Fruit fly (Drosophila melanogaster) whole organism, wandering third instar larva: ENCODE data around the gene CG6927.
A peak's percentile ranks its signal among the peaks of the same experiment; 100 is the strongest.

Experiments
- Abd-B ChIP-seq: fragments of >200 bp; optimal IDR thresholded peaks from 2 replicates; lab custom pipeline; 2017; ENCODE audit warnings: missing biosample characterization, missing genetic modification characterization
- CG32264 ChIP-seq: fragments of 200-800 bp; sonication (Bioruptor generic); optimal IDR thresholded peaks from 2 replicates; lab custom pipeline; 2016; ENCODE audit warnings: missing biosample characterization, missing genetic modification characterization
- CG9705 ChIP-seq: fragments of 200-800 bp; sonication (Bioruptor generic); optimal IDR thresholded peaks from 2 replicates; lab custom pipeline; 2018; ENCODE audit warnings: missing biosample characterization, mild to moderate bottlenecking, missing genetic modification characterization
- CrebA ChIP-seq: fragments of 200-800 bp; sonication (Bioruptor generic); optimal IDR thresholded peaks from 2 replicates; lab custom pipeline; 2016; ENCODE audit warnings: missing biosample characterization, mild to moderate bottlenecking, missing genetic modification characterization, borderline replicate concordance
- Dfd ChIP-seq: fragments of >200 bp; optimal IDR thresholded peaks from 2 replicates; lab custom pipeline; 2017; ENCODE audit warnings: missing biosample characterization, missing genetic modification characterization
- Dif ChIP-seq: fragments of 200-275, 200-300 bp; sonication (Bioruptor generic); optimal IDR thresholded peaks from 2 replicates; lab custom pipeline; 2018; ENCODE audit warnings: missing biosample characterization, missing genetic modification characterization; ENCODE audit not compliant: partially characterized antibody
- GATAd ChIP-seq: sonication (Bioruptor generic); optimal IDR thresholded peaks from 2 replicates; lab custom pipeline; 2016; ENCODE audit warnings: missing biosample characterization, missing genetic modification characterization
- HLH106 ChIP-seq: fragments of 200-800 bp; optimal IDR thresholded peaks from 3 replicates; lab custom pipeline; 2019; ENCODE audit warnings: missing biosample characterization, mild to moderate bottlenecking, missing genetic modification characterization, moderate library complexity
- Hnf4 ChIP-seq: fragments of 200-800 bp; sonication (Bioruptor generic); optimal IDR thresholded peaks from 2 replicates; lab custom pipeline; 2016; ENCODE audit warnings: missing biosample characterization, mild to moderate bottlenecking, missing genetic modification characterization
- Hr78 ChIP-seq: fragments of >200 bp; optimal IDR thresholded peaks from 2 replicates; lab custom pipeline; 2017; ENCODE audit warnings: missing biosample characterization, missing genetic modification characterization
- Hr83 ChIP-seq: fragments of 200-300 bp; sonication (Bioruptor generic); optimal IDR thresholded peaks from 2 replicates; lab custom pipeline; 2016; ENCODE audit warnings: missing biosample characterization, mild to moderate bottlenecking, missing genetic modification characterization, moderate library complexity; ENCODE audit not compliant: poor library complexity, severe bottlenecking
- Jra ChIP-seq: sonication (Bioruptor generic); optimal IDR thresholded peaks from 2 replicates; lab custom pipeline; 2016; ENCODE audit warnings: missing biosample characterization, missing genetic modification characterization
- Mio ChIP-seq: sonication (Bioruptor generic); optimal IDR thresholded peaks from 2 replicates; lab custom pipeline; 2016; ENCODE audit warnings: missing biosample characterization, missing genetic modification characterization
- Myc ChIP-seq: fragments of >200 bp; optimal IDR thresholded peaks from 2 replicates; lab custom pipeline; 2017
- N ChIP-seq: fragments of >200 bp; optimal IDR thresholded peaks from 2 replicates; lab custom pipeline; 2018; ENCODE audit warnings: missing biosample characterization, missing external identifiers, missing genetic modification characterization
- OdsH ChIP-seq: fragments of 200-800 bp; sonication (Bioruptor generic); optimal IDR thresholded peaks from 2 replicates; lab custom pipeline; 2016; ENCODE audit warnings: missing biosample characterization, mild to moderate bottlenecking, missing genetic modification characterization
- Rel ChIP-seq, 2 experiments: fragments of 200-800 bp; sonication (Bioruptor generic) in 1 of 2; optimal IDR thresholded peaks; 2 replicates in 1 of 2; 3 replicates in 1 of 2; lab custom pipeline; 2016 to 2019; ENCODE audit warnings: mild to moderate bottlenecking in 2 of 2, missing biosample characterization in 2 of 2, missing genetic modification characterization in 2 of 2, moderate library complexity in 1 of 2
- Sp1 ChIP-seq: fragments of 200-800 bp; sonication (Bioruptor generic); optimal IDR thresholded peaks from 3 replicates; lab custom pipeline; 2019; ENCODE audit warnings: missing biosample characterization, mild to moderate bottlenecking, missing genetic modification characterization, moderate library complexity
- Vsx2 ChIP-seq: fragments of 200-300, 225-300 bp; sonication (Bioruptor generic); optimal IDR thresholded peaks from 2 replicates; lab custom pipeline; 2018; ENCODE audit warnings: missing biosample characterization, missing genetic modification characterization; ENCODE audit not compliant: partially characterized antibody
- br ChIP-seq: fragments of 200-800 bp; sonication (Bioruptor generic); optimal IDR thresholded peaks from 2 replicates; lab custom pipeline; 2016; ENCODE audit warnings: missing biosample characterization, missing genetic modification characterization
- brk ChIP-seq: fragments of 200-800 bp; sonication (Bioruptor generic); optimal IDR thresholded peaks from 2 replicates; lab custom pipeline; 2016; ENCODE audit warnings: missing biosample characterization, mild to moderate bottlenecking, missing genetic modification characterization
- dl ChIP-seq, 2 experiments: fragments of 175-275, 200-275 bp in 1 of 2; fragments of 200-275 bp in 1 of 2; sonication (Bioruptor generic); optimal IDR thresholded peaks; lab custom pipeline; 2018; ENCODE audit warnings: mild to moderate bottlenecking in 2 of 2, missing biosample characterization in 2 of 2, missing genetic modification characterization in 2 of 2, moderate library complexity in 2 of 2; ENCODE audit not compliant: partially characterized antibody in 2 of 2, insufficient read depth in 1 of 2
- dmrt93B ChIP-seq: fragments of 200-800 bp; sonication (Bioruptor generic); optimal IDR thresholded peaks from 2 replicates; lab custom pipeline; 2018; ENCODE audit warnings: missing biosample characterization, mild to moderate bottlenecking, missing genetic modification characterization
- dsf ChIP-seq: sonication (Bioruptor generic); optimal IDR thresholded peaks from 2 replicates; lab custom pipeline; 2016; ENCODE audit warnings: missing biosample characterization, missing genetic modification characterization, borderline replicate concordance
- ey ChIP-seq: fragments of 200-800 bp; sonication (Bioruptor generic); optimal IDR thresholded peaks from 2 replicates; lab custom pipeline; 2016; ENCODE audit warnings: missing biosample characterization, missing genetic modification characterization
- foxo ChIP-seq, 2 experiments: fragments of 200-800 bp; sonication (Bioruptor generic); optimal IDR thresholded peaks; 2 replicates in 1 of 2; 3 replicates in 1 of 2; lab custom pipeline; 2016 to 2017; ENCODE audit warnings: missing biosample characterization in 2 of 2, missing genetic modification characterization in 2 of 2
- fru ChIP-seq: fragments of 200-800 bp; sonication (Bioruptor generic); optimal IDR thresholded peaks from 3 replicates; lab custom pipeline; 2016; ENCODE audit warnings: missing biosample characterization, mild to moderate bottlenecking, missing genetic modification characterization
- h ChIP-seq: fragments of 200-800 bp; sonication (Bioruptor generic); optimal IDR thresholded peaks from 3 replicates; lab custom pipeline; 2016; ENCODE audit warnings: missing biosample characterization, mild to moderate bottlenecking, missing genetic modification characterization
- jim ChIP-seq: fragments of 175-275, 200-325 bp; sonication (Bioruptor generic); optimal IDR thresholded peaks from 2 replicates; lab custom pipeline; 2016; ENCODE audit warnings: missing biosample characterization, mild to moderate bottlenecking, missing genetic modification characterization
- lola ChIP-seq: fragments of >200 bp; optimal IDR thresholded peaks from 2 replicates; lab custom pipeline; 2017; ENCODE audit warnings: missing biosample characterization, missing genetic modification characterization
- pan ChIP-seq: fragments of >200 bp; optimal IDR thresholded peaks from 2 replicates; lab custom pipeline; 2017
- psq ChIP-seq: fragments of 200-800 bp; sonication (Bioruptor generic); optimal IDR thresholded peaks from 3 replicates; lab custom pipeline; 2017; ENCODE audit warnings: missing biosample characterization, mild to moderate bottlenecking, missing genetic modification characterization, moderate library complexity
- rgr ChIP-seq: fragments of 200-800 bp; sonication (Bioruptor generic); optimal IDR thresholded peaks from 3 replicates; lab custom pipeline; 2016; ENCODE audit warnings: missing biosample characterization, mild to moderate bottlenecking, missing genetic modification characterization
- sage ChIP-seq: fragments of 200-800 bp; sonication (Bioruptor generic); optimal IDR thresholded peaks from 2 replicates; lab custom pipeline; 2016; ENCODE audit warnings: missing biosample characterization, mild to moderate bottlenecking, missing genetic modification characterization
- sv ChIP-seq: fragments of 200-800 bp; sonication (Bioruptor generic); optimal IDR thresholded peaks from 3 replicates; lab custom pipeline; 2016; ENCODE audit warnings: missing biosample characterization, missing genetic modification characterization
- tai ChIP-seq: sonication (Bioruptor generic); optimal IDR thresholded peaks from 2 replicates; lab custom pipeline; 2016; ENCODE audit warnings: missing biosample characterization, missing genetic modification characterization
- usp ChIP-seq: fragments of >200 bp; optimal IDR thresholded peaks from 2 replicates; lab custom pipeline; 2017; ENCODE audit warnings: missing biosample characterization, missing genetic modification characterization
- woc ChIP-seq: sonication (Bioruptor generic); optimal IDR thresholded peaks from 2 replicates; lab custom pipeline; 2016; ENCODE audit warnings: missing biosample characterization, mild to moderate bottlenecking, missing genetic modification characterization

The CG6927 gene

dm6 chrX:4919040-4919881, 12.6 kb downstream of the CG6927 start:
- no peak for TF ChIP-seq Vsx2 (GFP tag; lab: Kevin White, UChicago)
- TF ChIP-seq Mio (GFP tag; lab: Kevin White, UChicago), result no peak
- TF ChIP-seq Dfd (GFP tag; lab: Kevin White, UChicago), result no peak
- peak; percentile 73 for TF ChIP-seq h (GFP tag; lab: Kevin White, UChicago)
- TF ChIP-seq Abd-B (GFP tag; lab: Kevin White, UChicago), result no peak
- peak; percentile 56 for TF ChIP-seq HLH106 (tag; lab: Kevin White, UChicago)
- peak; percentile 21 for TF ChIP-seq woc
- TF ChIP-seq sage (GFP tag; lab: Kevin White, UChicago), result no peak
- TF ChIP-seq dsf (GFP tag; lab: Kevin White, UChicago), result no peak
- no peak for TF ChIP-seq Dif (GFP tag; lab: Kevin White, UChicago)
- no peak for TF ChIP-seq CG9705 (GFP tag; lab: Kevin White, UChicago)
- TF ChIP-seq usp (GFP tag; lab: Kevin White, UChicago), result no peak
- TF ChIP-seq OdsH, result peak; percentile 70
- peak; percentile 65 for TF ChIP-seq br (GFP tag; lab: Kevin White, UChicago)
- no peak for TF ChIP-seq N (GFP tag; lab: Kevin White, UChicago)
- peak; percentile 67 for TF ChIP-seq sv (GFP tag; lab: Kevin White, UChicago)
- no peak for TF ChIP-seq dmrt93B (GFP tag; lab: Kevin White, UChicago)
- TF ChIP-seq Sp1 (GFP tag; lab: Kevin White, UChicago), result peak; percentile 11
- TF ChIP-seq CG32264 (GFP tag; lab: Kevin White, UChicago), result no peak
- TF ChIP-seq jim (GFP tag; lab: Kevin White, UChicago), result no peak
- peak; percentile 17 for TF ChIP-seq psq (GFP tag; lab: Kevin White, UChicago)
- TF ChIP-seq fru, result peak; percentile 72
- no peak for TF ChIP-seq Rel (GFP tag; optimal IDR thresholded peaks at IDR 0.05; lab: Kevin White, UChicago)
- no peak for TF ChIP-seq Rel (tag; optimal IDR thresholded peaks at IDR 0.05; lab: Kevin White, UChicago)
- no peak for TF ChIP-seq Hr78
- TF ChIP-seq ey (GFP tag; lab: Kevin White, UChicago), result peak; percentile 78
- no peak for TF ChIP-seq lola
- no peak for TF ChIP-seq brk
- TF ChIP-seq Myc (lab: Kevin White, UChicago), result no peak
- peak; percentile 73 for TF ChIP-seq rgr (GFP tag; lab: Kevin White, UChicago)
- peak in 1 of 2 experiments; percentile 79 for TF ChIP-seq foxo (GFP tag; optimal IDR thresholded peaks at IDR 0.05; lab: Kevin White, UChicago)

- TF ChIP-seq psq (GFP tag; lab: Kevin White, UChicago) (peak; percentile 54), Myc (lab: Kevin White, UChicago) (peak; percentile 42), HLH106 (tag; lab: Kevin White, UChicago) (peak; percentile 18), dl (GFP tag; optimal IDR thresholded peaks at IDR 0.05; lab: Kevin White, UChicago; ENCODE audit: insufficient read depth in 1 of 2, partially characterized antibody in 2 of 2) (peak in 1 of 2 experiments; percentile 23), br (GFP tag; lab: Kevin White, UChicago) (peak; percentile 74), rgr (GFP tag; lab: Kevin White, UChicago) (peak; percentile 76), CrebA (GFP tag; lab: Kevin White, UChicago) (no peak), N (GFP tag; lab: Kevin White, UChicago) (peak; percentile 27), fru (peak; percentile 62), sage (GFP tag; lab: Kevin White, UChicago) (no peak), dmrt93B (GFP tag; lab: Kevin White, UChicago) (peak; percentile 5), ey (GFP tag; lab: Kevin White, UChicago) (peak; percentile 66), sv (GFP tag; lab: Kevin White, UChicago) (no peak), Mio (GFP tag; lab: Kevin White, UChicago) (no peak), Hr78 (no peak), Sp1 (GFP tag; lab: Kevin White, UChicago) (peak; percentile 33), woc (peak; percentile 47), Rel (GFP tag; optimal IDR thresholded peaks at IDR 0.05; lab: Kevin White, UChicago) (no peak), Rel (tag; optimal IDR thresholded peaks at IDR 0.05; lab: Kevin White, UChicago) (no peak), GATAd (GFP tag; lab: Kevin White, UChicago) (no peak), brk (no peak), foxo (GFP tag; optimal IDR thresholded peaks at IDR 0.05; lab: Kevin White, UChicago) (peak in 1 of 2 experiments; percentile 69), CG32264 (GFP tag; lab: Kevin White, UChicago) (peak; percentile 34), Jra (GFP tag; lab: Kevin White, UChicago) (peak; percentile 52), Hr83 (peak; percentile 72), dsf (GFP tag; lab: Kevin White, UChicago) (no peak), h (GFP tag; lab: Kevin White, UChicago) (peak; percentile 84), Dfd (GFP tag; lab: Kevin White, UChicago) (no peak), jim (GFP tag; lab: Kevin White, UChicago) (no peak), Dif (GFP tag; lab: Kevin White, UChicago) (peak; percentile 1), Abd-B (GFP tag; lab: Kevin White, UChicago) (no peak), OdsH (peak; percentile 61), tai (GFP tag; lab: Kevin White, UChicago) (no peak), pan (lab: Kevin White, UChicago) (no peak), Hnf4 (GFP tag; lab: Kevin White, UChicago) (peak; percentile 66), Vsx2 (GFP tag; lab: Kevin White, UChicago) (no peak), lola (no peak), usp (GFP tag; lab: Kevin White, UChicago) (no peak), CG9705 (GFP tag; lab: Kevin White, UChicago) (no peak)
Observed at dm6 chrX:4930100-4931010, 23.7 kb downstream of the CG6927 start.
